Worm (Caenorhabditis elegans): Measurements from ENCODE around the gene M162.15.

M162.15 gene

DNA sequence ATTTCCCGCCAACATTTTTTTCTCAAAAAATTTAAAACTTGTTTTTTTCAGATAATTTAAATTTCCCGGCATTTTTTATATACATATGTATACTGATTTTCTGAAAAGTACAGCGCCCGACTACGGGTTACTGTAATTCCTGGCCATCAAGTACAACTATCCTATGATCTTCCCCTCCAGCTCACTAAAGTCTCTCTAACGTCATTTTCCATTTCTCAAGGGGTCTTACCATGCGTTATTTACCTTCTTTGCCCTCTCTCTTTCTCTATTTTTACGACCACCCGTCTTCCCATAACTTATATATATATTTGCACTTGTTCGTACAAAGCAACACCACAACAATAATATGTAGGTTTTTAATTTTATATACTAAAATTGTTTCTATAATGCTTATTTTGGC, 15.3 kb downstream of the M162.15 start, which contains the start of gene W04E12.9:
W04E12.9 (plus strand) TSS at position 301 of the 400 bp plus-strand sequence.
- TF ChIP-seq egl-27 (tag; optimal IDR thresholded peaks at IDR 0.05) (no peak), nhr-42 (GFP tag; IDR thresholded peaks at IDR 0.05) (no peak), php-3 (GFP tag; IDR thresholded peaks at IDR 0.05) (no peak), nhr-6 (tag; optimal IDR thresholded peaks at IDR 0.05) (no peak), aly-2 (tag; optimal IDR thresholded peaks at IDR 0.05) (no peak), egl-43 (GFP tag; IDR thresholded peaks at IDR 0.05) (no peak), ztf-11 (tag; optimal IDR thresholded peaks at IDR 0.05) (no peak), snpc-1.2 (GFP tag; IDR thresholded peaks at IDR 0.05) (no peak), madf-5 (GFP tag; IDR thresholded peaks at IDR 0.05) (no peak), Y5F2A.4 (GFP tag; optimal IDR thresholded peaks at IDR 0.05) (no peak), zip-11 (GFP tag; IDR thresholded peaks at IDR 0.05) (no peak), nhr-10 (tag; optimal IDR thresholded peaks at IDR 0.05) (no peak), dmd-8 (GFP tag; IDR thresholded peaks at IDR 0.05) (no peak), nhr-102 (tag; optimal IDR thresholded peaks at IDR 0.05) (no peak), ceh-32 (tag; optimal IDR thresholded peaks at IDR 0.05; ENCODE audit: poor library complexity) (no peak), mes-2 (tag; optimal IDR thresholded peaks at IDR 0.05; ENCODE audit: poor library complexity, severe bottlenecking) (no peak), Y105C5A.15 (GFP tag; IDR thresholded peaks at IDR 0.05) (no peak)

DNA sequence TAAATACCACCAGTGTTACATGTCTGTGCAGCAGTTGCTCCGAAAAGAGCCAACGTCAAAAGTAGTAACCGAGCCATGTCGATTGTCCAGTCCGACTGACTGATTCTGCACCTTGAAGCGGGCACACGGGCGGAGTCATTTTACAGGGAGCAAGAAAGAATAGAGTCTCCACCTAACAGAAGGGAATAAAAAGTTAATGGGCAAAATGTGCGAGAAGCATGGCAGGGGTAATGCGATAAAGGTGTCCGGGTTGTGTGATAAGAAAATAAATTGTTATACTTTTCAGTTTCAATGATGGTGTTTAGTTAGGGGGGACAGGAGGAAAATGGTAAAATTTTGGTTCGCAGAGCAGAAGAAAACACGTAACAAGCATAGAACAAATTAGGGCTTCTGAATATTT, 16.3 kb downstream of the M162.15 start, which contains the start of gene clec-50:
clec-50 (minus strand) TSS at position 109 of the 400 bp plus-strand sequence.
- peak; percentile 95 for TF ChIP-seq dmd-6 (GFP tag; IDR thresholded peaks at IDR 0.05)
- no peak for TF ChIP-seq egl-27 (tag; optimal IDR thresholded peaks at IDR 0.05)
- no peak for TF ChIP-seq F26F4.8 (GFP tag; conservative IDR thresholded peaks at IDR 0.05)
- peak; percentile 84 for TF ChIP-seq pqm-1 (tag; optimal IDR thresholded peaks at IDR 0.05)
- TF ChIP-seq nhr-25 (tag; optimal IDR thresholded peaks at IDR 0.05; ENCODE audit: borderline replicate concordance, insufficient read depth) = no peak
- no peak for TF ChIP-seq zag-1 (tag; optimal IDR thresholded peaks at IDR 0.05)
- TF ChIP-seq Y48G9A.11 (GFP tag; IDR thresholded peaks at IDR 0.05) = no peak
- TF ChIP-seq F49E8.2 (tag; optimal IDR thresholded peaks at IDR 0.05; ENCODE audit: borderline replicate concordance) = no peak
- TF ChIP-seq daf-16 (GFP tag; optimal IDR thresholded peaks at IDR 0.05) = no peak
- TF ChIP-seq daf-16 (tag; optimal IDR thresholded peaks at IDR 0.05) = peak; percentile 51
- peak; percentile 75 for TF ChIP-seq nhr-28 (tag; optimal IDR thresholded peaks at IDR 0.05)
- TF ChIP-seq snpc-4 (tag; optimal IDR thresholded peaks at IDR 0.05) = no peak
- TF ChIP-seq php-3 (GFP tag; IDR thresholded peaks at IDR 0.05) = peak; percentile 80
- no peak for TF ChIP-seq hmg-1.1 (GFP tag; IDR thresholded peaks at IDR 0.05)
- TF ChIP-seq ceh-28 (tag; optimal IDR thresholded peaks at IDR 0.05) = no peak
- TF ChIP-seq ZK546.5 (tag; optimal IDR thresholded peaks at IDR 0.05) = no peak
- TF ChIP-seq mdt-29 (GFP tag; IDR thresholded peaks at IDR 0.05) = no peak
- no peak for TF ChIP-seq mes-2 (tag; optimal IDR thresholded peaks at IDR 0.05; ENCODE audit: poor library complexity, severe bottlenecking)
- no peak for TF ChIP-seq hif-1 (tag; optimal IDR thresholded peaks at IDR 0.05)
- TF ChIP-seq madf-5 (GFP tag; IDR thresholded peaks at IDR 0.05) = no peak
- no peak for TF ChIP-seq nhr-102 (tag; optimal IDR thresholded peaks at IDR 0.05)
- peak; percentile 25 for TF ChIP-seq nhr-77 (tag; optimal IDR thresholded peaks at IDR 0.05)
- TF ChIP-seq mxl-3 (GFP tag; optimal IDR thresholded peaks at IDR 0.05) = peak; percentile 89
- no peak for TF ChIP-seq ztf-7 (tag; optimal IDR thresholded peaks at IDR 0.05)
- no peak for TF ChIP-seq saeg-2 (GFP tag; IDR thresholded peaks at IDR 0.05)
- TF ChIP-seq hlh-11 (tag; optimal IDR thresholded peaks at IDR 0.05) = peak; percentile 68
- TF ChIP-seq sdz-12 (GFP tag; optimal IDR thresholded peaks at IDR 0.05) = no peak
- TF ChIP-seq fkh-10 (GFP tag; optimal IDR thresholded peaks at IDR 0.05) = no peak
- 0 out of 2 replicates have a peak, but pooled peaks have one; percentile 14 for TF ChIP-seq lin-1 (GFP tag; IDR thresholded peaks at IDR 0.05)
- no peak for TF ChIP-seq mxl-2 (GFP tag; conservative IDR thresholded peaks at IDR 0.05)
- TF ChIP-seq dve-1 (tag; optimal IDR thresholded peaks at IDR 0.05; ENCODE audit: insufficient read depth) = peak; percentile 35
